Worm (Caenorhabditis elegans) whole organism, L3 larva: ENCODE results near the gene mrp-8.

Experiments used
- ZK546.5 ChIP-seq: sonication (generic microtip); optimal IDR thresholded peaks from 2 replicates; lab custom pipeline; 2017; ENCODE audit warnings: missing biosample characterization, missing genetic modification characterization
- ceh-16 ChIP-seq: sonication (generic microtip); optimal IDR thresholded peaks from 2 replicates; lab custom pipeline; 2017; ENCODE audit warnings: missing biosample characterization, missing genetic modification characterization
- ceh-82 ChIP-seq: fragments of 150-350 bp; optimal IDR thresholded peaks from 2 replicates; lab custom pipeline; 2014; ENCODE audit warnings: missing biosample characterization, missing genetic modification characterization
- fkh-2 ChIP-seq: fragments of 150-350 bp; optimal IDR thresholded peaks from 2 replicates; lab custom pipeline; 2014; ENCODE audit warnings: missing biosample characterization, missing genetic modification reagents, missing genetic modification characterization
- fos-1 ChIP-seq: fragments of 150-350 bp; optimal IDR thresholded peaks from 2 replicates; lab custom pipeline; 2014; ENCODE audit warnings: missing biosample characterization, missing genetic modification characterization
- mml-1 ChIP-seq: fragments of 150-350 bp; sonication (generic microtip); optimal IDR thresholded peaks from 3 replicates; lab custom pipeline; 2014; ENCODE audit warnings: missing biosample characterization, missing genetic modification characterization
- nhr-28 ChIP-seq: fragments of 150-350 bp; optimal IDR thresholded peaks from 2 replicates; lab custom pipeline; 2014; ENCODE audit warnings: missing biosample characterization, missing genetic modification characterization
- pqm-1 ChIP-seq: fragments of 150-350 bp; optimal IDR thresholded peaks from 2 replicates; lab custom pipeline; 2017; ENCODE audit warnings: missing biosample characterization, missing genetic modification characterization, inconsistent platforms
- unc-62 ChIP-seq: fragments of 150-350 bp; sonication (generic microtip); optimal IDR thresholded peaks from 4 replicates; lab custom pipeline; 2014; ENCODE audit warnings: missing biosample characterization, missing genetic modification reagents, missing genetic modification characterization

DNA sequence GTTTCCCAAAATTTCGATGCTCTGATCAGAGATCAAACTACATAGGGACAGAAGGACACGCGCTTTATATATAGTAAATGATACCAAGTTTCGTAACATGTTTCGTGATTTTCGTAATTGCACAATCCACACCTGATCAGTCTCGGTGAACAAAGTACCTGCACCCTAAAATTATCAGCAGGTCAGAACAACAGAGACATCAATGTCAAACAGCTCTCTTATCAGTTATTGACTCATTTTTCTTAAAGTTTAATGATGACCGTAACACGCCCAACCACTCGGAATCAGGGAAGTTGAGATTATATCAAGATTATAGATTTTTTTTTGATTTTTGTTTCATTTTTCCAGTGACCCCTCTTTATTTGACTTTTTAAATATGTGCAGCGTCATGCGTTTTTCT, 14.5 kb upstream of the mrp-8 start:
- TF ChIP-seq nhr-28 (tag; lab: Kevin White, UChicago) (no peak), ceh-16 (no peak), fos-1 (tag; lab: Kevin White, UChicago) (no peak), ZK546.5 (tag; lab: Kevin White, UChicago) (no peak), ceh-82 (tag; lab: Kevin White, UChicago) (no peak), unc-62 (GFP tag; lab: Kevin White, UChicago) (no peak), pqm-1 (tag; lab: Kevin White, UChicago) (peak; percentile 88), fkh-2 (no peak), mml-1 (no peak)
